Fruit fly (Drosophila melanogaster) whole organism, wandering third instar larva: ENCODE results near the gene Trxr1.

Experiments used
- Abd-B ChIP-seq: fragments of >200 bp; optimal IDR thresholded peaks from 2 replicates; lab custom pipeline; 2017; ENCODE audit warnings: missing biosample characterization, missing genetic modification characterization
- CG32264 ChIP-seq: fragments of 200-800 bp; sonication (Bioruptor generic); optimal IDR thresholded peaks from 2 replicates; lab custom pipeline; 2016; ENCODE audit warnings: missing biosample characterization, missing genetic modification characterization
- CG9705 ChIP-seq: fragments of 200-800 bp; sonication (Bioruptor generic); optimal IDR thresholded peaks from 2 replicates; lab custom pipeline; 2018; ENCODE audit warnings: missing biosample characterization, mild to moderate bottlenecking, missing genetic modification characterization
- CrebA ChIP-seq: fragments of 200-800 bp; sonication (Bioruptor generic); optimal IDR thresholded peaks from 2 replicates; lab custom pipeline; 2016; ENCODE audit warnings: missing biosample characterization, mild to moderate bottlenecking, missing genetic modification characterization, borderline replicate concordance
- Dfd ChIP-seq: fragments of >200 bp; optimal IDR thresholded peaks from 2 replicates; lab custom pipeline; 2017; ENCODE audit warnings: missing biosample characterization, missing genetic modification characterization
- Dif ChIP-seq: fragments of 200-275, 200-300 bp; sonication (Bioruptor generic); optimal IDR thresholded peaks from 2 replicates; lab custom pipeline; 2018; ENCODE audit warnings: missing biosample characterization, missing genetic modification characterization; ENCODE audit not compliant: partially characterized antibody
- GATAd ChIP-seq: sonication (Bioruptor generic); optimal IDR thresholded peaks from 2 replicates; lab custom pipeline; 2016; ENCODE audit warnings: missing biosample characterization, missing genetic modification characterization
- HLH106 ChIP-seq: fragments of 200-800 bp; optimal IDR thresholded peaks from 3 replicates; lab custom pipeline; 2019; ENCODE audit warnings: missing biosample characterization, mild to moderate bottlenecking, missing genetic modification characterization, moderate library complexity
- Hnf4 ChIP-seq: fragments of 200-800 bp; sonication (Bioruptor generic); optimal IDR thresholded peaks from 2 replicates; lab custom pipeline; 2016; ENCODE audit warnings: missing biosample characterization, mild to moderate bottlenecking, missing genetic modification characterization
- Hr78 ChIP-seq: fragments of >200 bp; optimal IDR thresholded peaks from 2 replicates; lab custom pipeline; 2017; ENCODE audit warnings: missing biosample characterization, missing genetic modification characterization
- Hr83 ChIP-seq: fragments of 200-300 bp; sonication (Bioruptor generic); optimal IDR thresholded peaks from 2 replicates; lab custom pipeline; 2016; ENCODE audit warnings: missing biosample characterization, mild to moderate bottlenecking, missing genetic modification characterization, moderate library complexity; ENCODE audit not compliant: poor library complexity, severe bottlenecking
- Jra ChIP-seq: sonication (Bioruptor generic); optimal IDR thresholded peaks from 2 replicates; lab custom pipeline; 2016; ENCODE audit warnings: missing biosample characterization, missing genetic modification characterization
- Mio ChIP-seq: sonication (Bioruptor generic); optimal IDR thresholded peaks from 2 replicates; lab custom pipeline; 2016; ENCODE audit warnings: missing biosample characterization, missing genetic modification characterization
- Myc ChIP-seq: fragments of >200 bp; optimal IDR thresholded peaks from 2 replicates; lab custom pipeline; 2017
- N ChIP-seq: fragments of >200 bp; optimal IDR thresholded peaks from 2 replicates; lab custom pipeline; 2018; ENCODE audit warnings: missing biosample characterization, missing external identifiers, missing genetic modification characterization
- OdsH ChIP-seq: fragments of 200-800 bp; sonication (Bioruptor generic); optimal IDR thresholded peaks from 2 replicates; lab custom pipeline; 2016; ENCODE audit warnings: missing biosample characterization, mild to moderate bottlenecking, missing genetic modification characterization
- Rel ChIP-seq, 2 experiments: fragments of 200-800 bp; sonication (Bioruptor generic) in 1 of 2; optimal IDR thresholded peaks; 2 replicates in 1 of 2; 3 replicates in 1 of 2; lab custom pipeline; 2016 to 2019; ENCODE audit warnings: mild to moderate bottlenecking in 2 of 2, missing biosample characterization in 2 of 2, missing genetic modification characterization in 2 of 2, moderate library complexity in 1 of 2
- Sp1 ChIP-seq: fragments of 200-800 bp; sonication (Bioruptor generic); optimal IDR thresholded peaks from 3 replicates; lab custom pipeline; 2019; ENCODE audit warnings: missing biosample characterization, mild to moderate bottlenecking, missing genetic modification characterization, moderate library complexity
- Vsx2 ChIP-seq: fragments of 200-300, 225-300 bp; sonication (Bioruptor generic); optimal IDR thresholded peaks from 2 replicates; lab custom pipeline; 2018; ENCODE audit warnings: missing biosample characterization, missing genetic modification characterization; ENCODE audit not compliant: partially characterized antibody
- br ChIP-seq: fragments of 200-800 bp; sonication (Bioruptor generic); optimal IDR thresholded peaks from 2 replicates; lab custom pipeline; 2016; ENCODE audit warnings: missing biosample characterization, missing genetic modification characterization
- brk ChIP-seq: fragments of 200-800 bp; sonication (Bioruptor generic); optimal IDR thresholded peaks from 2 replicates; lab custom pipeline; 2016; ENCODE audit warnings: missing biosample characterization, mild to moderate bottlenecking, missing genetic modification characterization
- dl ChIP-seq, 2 experiments: fragments of 175-275, 200-275 bp in 1 of 2; fragments of 200-275 bp in 1 of 2; sonication (Bioruptor generic); optimal IDR thresholded peaks; lab custom pipeline; 2018; ENCODE audit warnings: mild to moderate bottlenecking in 2 of 2, missing biosample characterization in 2 of 2, missing genetic modification characterization in 2 of 2, moderate library complexity in 2 of 2; ENCODE audit not compliant: partially characterized antibody in 2 of 2, insufficient read depth in 1 of 2
- dmrt93B ChIP-seq: fragments of 200-800 bp; sonication (Bioruptor generic); optimal IDR thresholded peaks from 2 replicates; lab custom pipeline; 2018; ENCODE audit warnings: missing biosample characterization, mild to moderate bottlenecking, missing genetic modification characterization
- dsf ChIP-seq: sonication (Bioruptor generic); optimal IDR thresholded peaks from 2 replicates; lab custom pipeline; 2016; ENCODE audit warnings: missing biosample characterization, missing genetic modification characterization, borderline replicate concordance
- ey ChIP-seq: fragments of 200-800 bp; sonication (Bioruptor generic); optimal IDR thresholded peaks from 2 replicates; lab custom pipeline; 2016; ENCODE audit warnings: missing biosample characterization, missing genetic modification characterization
- foxo ChIP-seq, 2 experiments: fragments of 200-800 bp; sonication (Bioruptor generic); optimal IDR thresholded peaks; 2 replicates in 1 of 2; 3 replicates in 1 of 2; lab custom pipeline; 2016 to 2017; ENCODE audit warnings: missing biosample characterization in 2 of 2, missing genetic modification characterization in 2 of 2
- fru ChIP-seq: fragments of 200-800 bp; sonication (Bioruptor generic); optimal IDR thresholded peaks from 3 replicates; lab custom pipeline; 2016; ENCODE audit warnings: missing biosample characterization, mild to moderate bottlenecking, missing genetic modification characterization
- h ChIP-seq: fragments of 200-800 bp; sonication (Bioruptor generic); optimal IDR thresholded peaks from 3 replicates; lab custom pipeline; 2016; ENCODE audit warnings: missing biosample characterization, mild to moderate bottlenecking, missing genetic modification characterization
- jim ChIP-seq: fragments of 175-275, 200-325 bp; sonication (Bioruptor generic); optimal IDR thresholded peaks from 2 replicates; lab custom pipeline; 2016; ENCODE audit warnings: missing biosample characterization, mild to moderate bottlenecking, missing genetic modification characterization
- lola ChIP-seq: fragments of >200 bp; optimal IDR thresholded peaks from 2 replicates; lab custom pipeline; 2017; ENCODE audit warnings: missing biosample characterization, missing genetic modification characterization
- pan ChIP-seq: fragments of >200 bp; optimal IDR thresholded peaks from 2 replicates; lab custom pipeline; 2017
- psq ChIP-seq: fragments of 200-800 bp; sonication (Bioruptor generic); optimal IDR thresholded peaks from 3 replicates; lab custom pipeline; 2017; ENCODE audit warnings: missing biosample characterization, mild to moderate bottlenecking, missing genetic modification characterization, moderate library complexity
- rgr ChIP-seq: fragments of 200-800 bp; sonication (Bioruptor generic); optimal IDR thresholded peaks from 3 replicates; lab custom pipeline; 2016; ENCODE audit warnings: missing biosample characterization, mild to moderate bottlenecking, missing genetic modification characterization
- sage ChIP-seq: fragments of 200-800 bp; sonication (Bioruptor generic); optimal IDR thresholded peaks from 2 replicates; lab custom pipeline; 2016; ENCODE audit warnings: missing biosample characterization, mild to moderate bottlenecking, missing genetic modification characterization
- sv ChIP-seq: fragments of 200-800 bp; sonication (Bioruptor generic); optimal IDR thresholded peaks from 3 replicates; lab custom pipeline; 2016; ENCODE audit warnings: missing biosample characterization, missing genetic modification characterization
- tai ChIP-seq: sonication (Bioruptor generic); optimal IDR thresholded peaks from 2 replicates; lab custom pipeline; 2016; ENCODE audit warnings: missing biosample characterization, missing genetic modification characterization
- usp ChIP-seq: fragments of >200 bp; optimal IDR thresholded peaks from 2 replicates; lab custom pipeline; 2017; ENCODE audit warnings: missing biosample characterization, missing genetic modification characterization
- woc ChIP-seq: sonication (Bioruptor generic); optimal IDR thresholded peaks from 2 replicates; lab custom pipeline; 2016; ENCODE audit warnings: missing biosample characterization, mild to moderate bottlenecking, missing genetic modification characterization

Gene Trxr1

DNA sequence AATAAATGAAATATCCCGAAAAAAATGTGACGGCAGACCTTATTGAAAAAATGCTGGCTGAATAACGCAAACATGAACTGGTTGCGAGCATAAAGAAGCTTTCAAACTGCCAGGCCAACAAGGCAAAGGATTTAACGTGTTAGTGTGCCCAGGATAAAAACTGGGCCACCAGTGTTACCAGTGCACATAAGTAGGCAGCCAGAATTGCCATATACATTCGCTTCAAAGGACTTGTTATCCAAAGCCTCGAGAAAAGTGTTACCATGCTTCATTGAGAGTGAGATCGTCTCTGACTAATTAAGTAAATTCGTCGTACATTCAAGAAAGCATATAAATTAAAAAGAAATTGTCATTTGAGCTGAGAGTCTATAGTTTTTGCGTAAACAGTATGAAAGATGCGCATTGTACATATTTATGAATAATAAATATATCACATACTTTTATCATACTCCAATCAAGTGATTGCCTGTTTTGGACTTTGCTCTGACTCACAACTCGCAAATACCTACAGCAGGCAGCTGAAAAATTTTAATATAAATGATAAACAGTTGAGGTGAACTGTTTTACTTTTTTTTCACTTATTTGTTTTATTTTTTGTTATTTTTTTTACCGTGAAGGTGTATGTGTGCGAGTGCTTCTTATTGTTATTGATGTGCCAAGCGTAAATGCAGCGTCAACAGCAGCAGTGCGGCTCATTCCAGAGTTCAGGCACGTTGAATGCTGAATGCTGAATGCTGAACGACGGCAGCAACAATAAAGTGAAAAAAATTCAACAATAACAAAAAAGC is 10.9 kb upstream of the Trxr1 start:
- TF ChIP-seq fru (GFP tag; lab: Kevin White, UChicago) (no peak), rgr (peak; percentile 14), Sp1 (GFP tag; lab: Kevin White, UChicago) (peak; percentile 72), jim (GFP tag; lab: Kevin White, UChicago) (no peak), Rel (GFP tag; optimal IDR thresholded peaks at IDR 0.05; lab: Kevin White, UChicago) (peak; percentile 43), Rel (tag; optimal IDR thresholded peaks at IDR 0.05; lab: Kevin White, UChicago) (peak; percentile 31), Dfd (no peak), HLH106 (tag; lab: Kevin White, UChicago) (no peak), CG9705 (GFP tag; lab: Kevin White, UChicago) (peak; percentile 11), lola (GFP tag; lab: Kevin White, UChicago) (no peak), sage (GFP tag; lab: Kevin White, UChicago) (peak; percentile 43), foxo (GFP tag; optimal IDR thresholded peaks at IDR 0.05; lab: Kevin White, UChicago) (no peak), Hnf4 (GFP tag; lab: Kevin White, UChicago) (peak; percentile 63)

DNA sequence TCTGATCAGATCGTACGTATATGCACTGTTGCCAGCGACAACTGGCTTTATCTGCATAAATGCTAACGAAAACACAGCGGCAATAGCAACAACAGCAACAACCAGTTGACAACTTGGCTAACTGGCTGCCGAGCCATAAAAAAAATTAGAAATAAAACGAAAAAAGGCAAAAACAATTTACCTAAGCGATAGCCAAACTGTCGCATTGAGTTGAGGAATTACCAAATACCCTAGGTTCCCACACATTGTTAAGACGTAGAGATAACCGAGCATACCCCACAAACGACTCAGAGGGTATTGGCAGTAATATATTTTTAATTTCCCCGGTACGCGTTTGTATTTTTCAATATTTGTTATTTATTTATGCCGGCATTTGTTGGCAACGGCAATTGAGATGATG is 9.2 kb upstream of the Trxr1 start:
- TF ChIP-seq Rel (GFP tag; optimal IDR thresholded peaks at IDR 0.05; lab: Kevin White, UChicago) (no peak), Rel (tag; optimal IDR thresholded peaks at IDR 0.05; lab: Kevin White, UChicago) (peak; percentile 24), foxo (GFP tag; optimal IDR thresholded peaks at IDR 0.05; lab: Kevin White, UChicago) (peak in 1 of 2 experiments; percentile 76), dl (GFP tag; optimal IDR thresholded peaks at IDR 0.05; lab: Kevin White, UChicago; ENCODE audit: insufficient read depth in 1 of 2, partially characterized antibody in 2 of 2) (no peak), rgr (peak; percentile 70), h (GFP tag; lab: Kevin White, UChicago) (peak; percentile 72), Abd-B (GFP tag; lab: Kevin White, UChicago) (no peak), Vsx2 (GFP tag; lab: Kevin White, UChicago) (no peak), GATAd (no peak), sage (GFP tag; lab: Kevin White, UChicago) (no peak), brk (GFP tag; lab: Kevin White, UChicago) (no peak), Sp1 (GFP tag; lab: Kevin White, UChicago) (peak; percentile 42), dsf (GFP tag; lab: Kevin White, UChicago) (no peak), CrebA (GFP tag; lab: Kevin White, UChicago) (no peak), Hnf4 (GFP tag; lab: Kevin White, UChicago) (peak; percentile 71), Mio (GFP tag; lab: Kevin White, UChicago) (no peak), jim (GFP tag; lab: Kevin White, UChicago) (no peak), HLH106 (tag; lab: Kevin White, UChicago) (peak; percentile 31), Dfd (no peak), Jra (GFP tag; lab: Kevin White, UChicago) (no peak), Hr78 (no peak), fru (GFP tag; lab: Kevin White, UChicago) (peak; percentile 75), tai (no peak), sv (GFP tag; lab: Kevin White, UChicago) (peak; percentile 20), ey (GFP tag; lab: Kevin White, UChicago) (peak; percentile 63), N (GFP tag; lab: Kevin White, UChicago) (no peak), usp (GFP tag; lab: Kevin White, UChicago) (no peak), pan (lab: Kevin White, UChicago) (no peak), OdsH (GFP tag; lab: Kevin White, UChicago) (peak; percentile 44), CG9705 (GFP tag; lab: Kevin White, UChicago) (no peak), Hr83 (GFP tag; lab: Kevin White, UChicago) (peak; percentile 20), woc (GFP tag; lab: Kevin White, UChicago) (peak; percentile 39), lola (GFP tag; lab: Kevin White, UChicago) (no peak), dmrt93B (GFP tag; lab: Kevin White, UChicago) (no peak), psq (GFP tag; lab: Kevin White, UChicago) (peak; percentile 18), br (GFP tag; lab: Kevin White, UChicago) (peak; percentile 57), Dif (GFP tag; lab: Kevin White, UChicago) (no peak), Myc (no peak), CG32264 (peak; percentile 15)
